Fruit fly (Drosophila melanogaster) whole organism, embryonic: ENCODE measurements around the gene CG43998.
A peak's percentile ranks its signal among the peaks of the same experiment; 100 is the strongest.

ENCODE experiments used
- Abd-B ChIP-seq: fragments of 200-800 bp; sonication (Bioruptor generic); optimal IDR thresholded peaks from 2 replicates; lab custom pipeline; 2018; ENCODE audit warnings: missing biosample characterization, mild to moderate bottlenecking, missing genetic modification characterization, moderate library complexity
- Ada2b ChIP-seq: fragments of 200-800 bp; sonication (Bioruptor generic); IDR thresholded peaks from 2 replicates; pipeline ENCODE4 v1.3.6; 2022; ENCODE audit warnings: missing biosample characterization, missing genetic modification characterization
- Antp ChIP-seq: fragments of 200-800 bp; sonication (Bioruptor generic); optimal IDR thresholded peaks from 3 replicates; lab custom pipeline; 2016; ENCODE audit warnings: missing biosample characterization, missing genetic modification characterization
- C15 ChIP-seq: fragments of 200-800 bp; sonication (Bioruptor generic); IDR thresholded peaks from 3 replicates; pipeline ENCODE4 v1.3.6; 2022; ENCODE audit warnings: missing biosample characterization, missing genetic modification characterization
- CG10274 ChIP-seq: fragments of 200-800 bp; sonication (Bioruptor generic); optimal IDR thresholded peaks from 3 replicates; lab custom pipeline; 2017; ENCODE audit warnings: missing biosample characterization, mild to moderate bottlenecking, missing genetic modification characterization
- CG11093 ChIP-seq: fragments of 200-800 bp; sonication (Bioruptor generic); IDR thresholded peaks from 3 replicates; pipeline ENCODE4 v1.3.6; 2022; ENCODE audit warnings: missing biosample characterization, missing genetic modification characterization
- CG11504 ChIP-seq: fragments of 200-800 bp; sonication (Bioruptor generic); optimal IDR thresholded peaks from 3 replicates; lab custom pipeline; 2019; ENCODE audit warnings: missing biosample characterization, mild to moderate bottlenecking, missing genetic modification characterization, moderate library complexity
- CG11723 ChIP-seq: fragments of 200-800 bp; sonication (Bioruptor generic); optimal IDR thresholded peaks from 2 replicates; lab custom pipeline; 2017; ENCODE audit warnings: missing biosample characterization, mild to moderate bottlenecking, missing genetic modification characterization
- CG12942 ChIP-seq: fragments of 200-800 bp; sonication (Bioruptor generic); optimal IDR thresholded peaks from 3 replicates; lab custom pipeline; 2016; ENCODE audit warnings: missing biosample characterization, missing genetic modification characterization
- CG13624 ChIP-seq: fragments of 200-800 bp; sonication (Bioruptor generic); optimal IDR thresholded peaks from 2 replicates; lab custom pipeline; 2016; ENCODE audit warnings: missing biosample characterization, missing genetic modification characterization
- CG13775 ChIP-seq: fragments of 200-800 bp; sonication (Bioruptor generic); optimal IDR thresholded peaks from 3 replicates; lab custom pipeline; 2017; ENCODE audit warnings: missing biosample characterization, mild to moderate bottlenecking, missing genetic modification characterization
- CG16815 ChIP-seq: fragments of 200-800 bp; sonication (Bioruptor generic); optimal IDR thresholded peaks from 3 replicates; lab custom pipeline; 2017; ENCODE audit warnings: missing biosample characterization, mild to moderate bottlenecking, missing genetic modification characterization
- CG16863 ChIP-seq: fragments of 200-800 bp; sonication (Bioruptor generic); optimal IDR thresholded peaks from 3 replicates; lab custom pipeline; 2016; ENCODE audit warnings: missing biosample characterization, missing genetic modification characterization
- CG17612 ChIP-seq: fragments of 200-800 bp; sonication (Bioruptor generic); IDR thresholded peaks from 2 replicates; pipeline ENCODE4 v1.3.6; 2022; ENCODE audit warnings: missing biosample characterization, missing genetic modification characterization
- CG34422 ChIP-seq: fragments of 200-800 bp; sonication (Bioruptor generic); IDR thresholded peaks from 3 replicates; pipeline ENCODE4 v1.3.6; 2022; ENCODE audit warnings: missing biosample characterization, missing genetic modification characterization
- CG3726 ChIP-seq: fragments of 200-800 bp; sonication (Bioruptor generic); IDR thresholded peaks from 3 replicates; pipeline ENCODE4, ENCODE4 v1.3.6; 2022; ENCODE audit warnings: missing biosample characterization, missing genetic modification characterization
- CG3995 ChIP-seq: fragments of 200-800 bp; sonication (Bioruptor generic); optimal IDR thresholded peaks from 3 replicates; lab custom pipeline; 2016; ENCODE audit warnings: missing biosample characterization, missing genetic modification characterization
- CG42726 ChIP-seq: fragments of 200-800 bp; sonication (Bioruptor generic); IDR thresholded peaks from 2 replicates; pipeline ENCODE4 v1.3.6; 2022; ENCODE audit warnings: missing biosample characterization, missing genetic modification characterization; ENCODE audit not compliant: partially characterized antibody
- CG4328 ChIP-seq: fragments of 200-800 bp; sonication (Bioruptor generic); optimal IDR thresholded peaks from 3 replicates; lab custom pipeline; 2017; ENCODE audit warnings: missing biosample characterization, missing genetic modification reagents, missing genetic modification characterization
- CG43689 ChIP-seq: fragments of 200-800 bp; sonication (Bioruptor generic); IDR thresholded peaks from 2 replicates; pipeline ENCODE4 v1.3.6; 2022; ENCODE audit warnings: missing biosample characterization, missing genetic modification characterization
- CG4424 ChIP-seq: fragments of 200-800 bp; sonication (Bioruptor generic); optimal IDR thresholded peaks from 3 replicates; lab custom pipeline; 2016; ENCODE audit warnings: missing biosample characterization, missing genetic modification characterization
- CG6689 ChIP-seq: fragments of 200-800 bp; sonication (Bioruptor generic); IDR thresholded peaks from 2 replicates; pipeline ENCODE4 v1.3.6; 2022; ENCODE audit warnings: missing biosample characterization, missing genetic modification characterization
- CG6813 ChIP-seq: fragments of 200-800 bp; sonication (Bioruptor generic); optimal IDR thresholded peaks from 2 replicates; lab custom pipeline; 2017; ENCODE audit warnings: missing biosample characterization, missing genetic modification characterization, mild to moderate bottlenecking, moderate library complexity, missing genetic modification reagents
- CG8359 ChIP-seq: fragments of 200-800 bp; sonication (Bioruptor generic); optimal IDR thresholded peaks from 2 replicates; lab custom pipeline; 2017; ENCODE audit warnings: missing biosample characterization, mild to moderate bottlenecking, missing genetic modification characterization, borderline replicate concordance
- Doc2 ChIP-seq: fragments of 200-800 bp; sonication (Bioruptor generic); IDR thresholded peaks from 2 replicates; pipeline ENCODE4 v1.3.6; 2022; ENCODE audit warnings: missing biosample characterization, missing genetic modification characterization
- Doc3 ChIP-seq: fragments of 200-800 bp; sonication (Bioruptor generic); IDR thresholded peaks from 3 replicates; pipeline ENCODE4 v1.3.6; 2022; ENCODE audit warnings: missing biosample characterization, missing genetic modification characterization; ENCODE audit not compliant: partially characterized antibody
- Fer1 ChIP-seq: fragments of 200-800 bp; sonication (Bioruptor generic); optimal IDR thresholded peaks from 2 replicates; lab custom pipeline; 2017; ENCODE audit warnings: missing biosample characterization, mild to moderate bottlenecking, missing genetic modification characterization
- HLHmδ ChIP-seq: fragments of 200-800 bp; sonication (Bioruptor generic); optimal IDR thresholded peaks from 2 replicates; lab custom pipeline; 2018; ENCODE audit warnings: missing biosample characterization, mild to moderate bottlenecking, missing genetic modification characterization, moderate library complexity
- Max ChIP-seq: fragments of 200-800 bp; sonication (Bioruptor generic); optimal IDR thresholded peaks from 2 replicates; lab custom pipeline; 2016; ENCODE audit warnings: missing biosample characterization, mild to moderate bottlenecking, missing genetic modification characterization
- Med ChIP-seq: fragments of 200-800 bp; sonication (Bioruptor generic); peaks from one replicate; lab custom pipeline; 2016; ENCODE audit warnings: missing biosample characterization, missing genetic modification characterization, mild to moderate bottlenecking, inconsistent platforms, moderate library complexity
- Mrtf ChIP-seq: fragments of 200-800 bp; sonication (Bioruptor generic); IDR thresholded peaks from 3 replicates; pipeline ENCODE4 v1.3.6; 2022; ENCODE audit warnings: missing biosample characterization, missing genetic modification characterization
- NC2β ChIP-seq: fragments of 200-800 bp; sonication (Bioruptor generic); optimal IDR thresholded peaks from 2 replicates; lab custom pipeline; 2016; ENCODE audit warnings: missing biosample characterization, missing genetic modification characterization
- NFAT ChIP-seq: fragments of 200-800 bp; sonication (Bioruptor generic); IDR thresholded peaks from 2 replicates; pipeline ENCODE4 v1.3.6; 2022; ENCODE audit warnings: missing biosample characterization, missing genetic modification characterization
- Oli ChIP-seq: fragments of 200-800 bp; sonication (Bioruptor generic); optimal IDR thresholded peaks from 2 replicates; lab custom pipeline; 2018; ENCODE audit warnings: missing biosample characterization, mild to moderate bottlenecking, missing genetic modification characterization, moderate library complexity
- Pdp1 ChIP-seq, 2 experiments: fragments of 200-800 bp; sonication (Bioruptor generic); optimal IDR thresholded peaks; 3 replicates each; lab custom pipeline; 2016; ENCODE audit warnings: missing biosample characterization in 2 of 2, missing genetic modification characterization in 2 of 2, mild to moderate bottlenecking in 1 of 2, moderate library complexity in 1 of 2
- Ravus ChIP-seq: fragments of 200-800 bp; sonication (Bioruptor generic); IDR thresholded peaks from 2 replicates; pipeline ENCODE4 v1.3.6; 2022; ENCODE audit warnings: missing biosample characterization, missing genetic modification characterization
- Ssrp ChIP-seq: fragments of 200-800 bp; sonication (Bioruptor generic); optimal IDR thresholded peaks from 2 replicates; lab custom pipeline; 2018; ENCODE audit warnings: missing biosample characterization, mild to moderate bottlenecking, missing genetic modification characterization, moderate library complexity
- Taf1 ChIP-seq: fragments of 200-800 bp; sonication (Bioruptor generic); IDR thresholded peaks from 2 replicates; pipeline ENCODE4 v1.3.6; 2022; ENCODE audit warnings: missing biosample characterization, missing genetic modification characterization
- bab2 ChIP-seq: fragments of 200-800 bp; sonication (Bioruptor generic); optimal IDR thresholded peaks from 2 replicates; lab custom pipeline; 2016; ENCODE audit warnings: missing biosample characterization, missing genetic modification characterization
- bigmax ChIP-seq: fragments of 200-800 bp; sonication (Bioruptor generic); optimal IDR thresholded peaks from 2 replicates; lab custom pipeline; 2018; ENCODE audit warnings: missing biosample characterization, mild to moderate bottlenecking, missing genetic modification characterization
- caup ChIP-seq: fragments of 200-800 bp; sonication (Bioruptor generic); optimal IDR thresholded peaks from 3 replicates; lab custom pipeline; 2017; ENCODE audit warnings: missing biosample characterization, mild to moderate bottlenecking, missing genetic modification characterization, moderate library complexity; ENCODE audit not compliant: severe bottlenecking
- chn ChIP-seq: fragments of 200-800 bp; sonication (Bioruptor generic); optimal IDR thresholded peaks from 2 replicates; lab custom pipeline; 2016; ENCODE audit warnings: missing biosample characterization, missing genetic modification characterization
- ci ChIP-seq: fragments of 200-800 bp; sonication (Bioruptor generic); IDR thresholded peaks from 3 replicates; pipeline ENCODE4 v1.3.6; 2022; ENCODE audit warnings: missing biosample characterization, missing genetic modification characterization
- cwo ChIP-seq: fragments of 200-800 bp; sonication (Bioruptor generic); optimal IDR thresholded peaks from 3 replicates; lab custom pipeline; 2017; ENCODE audit warnings: missing biosample characterization, missing genetic modification characterization, mild to moderate bottlenecking, moderate library complexity, missing genetic modification reagents
- grau ChIP-seq: fragments of 200-800 bp; optimal IDR thresholded peaks from 3 replicates; lab custom pipeline; 2019; ENCODE audit warnings: missing biosample characterization, mild to moderate bottlenecking, missing genetic modification characterization, moderate library complexity
- ham ChIP-seq: fragments of 200-800 bp; sonication (Bioruptor generic); IDR thresholded peaks from 2 replicates; pipeline ENCODE4 v1.3.6; 2022; ENCODE audit warnings: missing biosample characterization, missing genetic modification characterization
- jing ChIP-seq: fragments of 200-800 bp; sonication (Bioruptor generic); optimal IDR thresholded peaks from 2 replicates; lab custom pipeline; 2018; ENCODE audit warnings: missing biosample characterization, mild to moderate bottlenecking, missing genetic modification characterization
- kay ChIP-seq: fragments of 200-800 bp; sonication (Bioruptor generic); optimal IDR thresholded peaks from 2 replicates; lab custom pipeline; 2016; ENCODE audit warnings: missing biosample characterization, missing genetic modification characterization
- pnt ChIP-seq: fragments of 200-800 bp; sonication (Bioruptor generic); optimal IDR thresholded peaks from 3 replicates; lab custom pipeline; 2016; ENCODE audit warnings: missing biosample characterization, missing genetic modification characterization
- tup ChIP-seq: fragments of 200-800 bp; sonication (Bioruptor generic); optimal IDR thresholded peaks from 2 replicates; lab custom pipeline; 2016; ENCODE audit warnings: missing biosample characterization, mild to moderate bottlenecking, missing genetic modification characterization, moderate library complexity
- zfh1 ChIP-seq: fragments of 200-800 bp; sonication (Bioruptor generic); IDR thresholded peaks from 3 replicates; pipeline ENCODE4 v1.3.6; 2022; ENCODE audit warnings: missing biosample characterization, missing genetic modification characterization

The CG43998 gene

DNA sequence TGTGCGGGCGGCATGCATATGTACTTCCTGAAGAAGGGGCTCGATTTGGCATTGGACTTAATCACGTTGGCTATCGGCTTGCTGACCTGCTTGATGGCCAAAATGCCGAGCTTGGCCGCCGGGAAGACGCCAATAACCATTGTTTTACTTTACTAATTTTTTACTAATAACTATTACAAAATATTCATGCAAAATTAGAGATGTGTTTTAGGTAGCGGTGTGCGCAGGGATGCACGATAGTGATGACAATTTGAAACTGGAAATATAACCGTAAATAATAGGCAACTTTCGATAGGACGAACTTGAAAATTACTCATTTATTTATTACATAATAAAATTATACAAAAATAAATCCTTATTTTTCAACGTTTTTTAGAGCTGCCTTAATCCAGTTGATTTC, 1.4 kb downstream of the CG43998 start, which contains the start of gene CG13601 (continued):
- TF ChIP-seq Mrtf: no peak
- no peak for TF ChIP-seq CG10274 (GFP tag; lab: Kevin White, UChicago)
- TF ChIP-seq CG42726: peak; percentile 46; the same call in 1 of the 2 replicates
- TF ChIP-seq CG11504 (tag; lab: Kevin White, UChicago): no peak
- no peak for TF ChIP-seq Fer1 (GFP tag; lab: Kevin White, UChicago)
- TF ChIP-seq C15 (GFP tag; lab: Robert Waterston, UW): no peak
- TF ChIP-seq CG13775: peak; percentile 15
- no peak for TF ChIP-seq bab2
- no peak for TF ChIP-seq CG43689 (GFP tag; lab: Robert Waterston, UW)
- TF ChIP-seq HLHmδ (GFP tag; lab: Kevin White, UChicago): no peak
- TF ChIP-seq Doc2 (GFP tag; lab: Robert Waterston, UW): no peak
- peak; percentile 31 for TF ChIP-seq Max (GFP tag; lab: Kevin White, UChicago)
- no peak for TF ChIP-seq Antp
- no peak for TF ChIP-seq Ravus
- TF ChIP-seq Ssrp (tag; lab: Kevin White, UChicago): no peak
- TF ChIP-seq ham: no peak
- no peak for TF ChIP-seq jing (GFP tag; lab: Kevin White, UChicago)
- TF ChIP-seq kay: no peak
- TF ChIP-seq CG12942 (GFP tag; lab: Kevin White, UChicago): no peak
- no peak for TF ChIP-seq Ada2b
- peak in 1 of 2 experiments; percentile 82 for TF ChIP-seq Pdp1 (GFP tag; optimal IDR thresholded peaks at IDR 0.05; lab: Kevin White, UChicago)
- no peak for TF ChIP-seq Oli (tag; lab: Kevin White, UChicago)
- TF ChIP-seq CG8359 (GFP tag; lab: Kevin White, UChicago): no peak
- TF ChIP-seq CG16863 (GFP tag; lab: Kevin White, UChicago): no peak
- no peak for TF ChIP-seq CG11723 (GFP tag; lab: Kevin White, UChicago)
- TF ChIP-seq CG3726: no peak
- peak; percentile 24 for TF ChIP-seq CG3995
- peak; percentile 49; the same call in 1 of the 3 replicates for TF ChIP-seq CG34422 (GFP tag; lab: Robert Waterston, UW)
- peak; percentile 36 for TF ChIP-seq CG4328 (GFP tag; lab: Kevin White, UChicago)
- TF ChIP-seq Med (GFP tag; lab: Kevin White, UChicago): peak; percentile 77
- peak; percentile 63; the same call in 2 of the 3 replicates for TF ChIP-seq ci
- peak; percentile 56; the same call in 1 of the 2 replicates for TF ChIP-seq NFAT (GFP tag; lab: Robert Waterston, UW)
- TF ChIP-seq CG6813 (GFP tag; lab: Kevin White, UChicago): no peak
- TF ChIP-seq CG17612 (GFP tag; lab: Robert Waterston, UW): no peak
- TF ChIP-seq CG6689 (GFP tag; lab: Robert Waterston, UW): no peak
- peak; percentile 22 for TF ChIP-seq bigmax (GFP tag; lab: Kevin White, UChicago)
- TF ChIP-seq Doc3 (GFP tag; lab: Robert Waterston, UW): peak; percentile 87
- peak; percentile 71 for TF ChIP-seq grau (tag; lab: Kevin White, UChicago)
- no peak for TF ChIP-seq zfh1 (GFP tag; lab: Robert Waterston, UW)
- TF ChIP-seq tup: no peak
- TF ChIP-seq NC2β: no peak
- no peak for TF ChIP-seq cwo (GFP tag; lab: Kevin White, UChicago)
- no peak for TF ChIP-seq CG4424
- TF ChIP-seq Abd-B (GFP tag; lab: Kevin White, UChicago): no peak
- TF ChIP-seq chn: no peak
- no peak for TF ChIP-seq CG16815 (GFP tag; lab: Kevin White, UChicago)
- TF ChIP-seq caup (GFP tag; lab: Kevin White, UChicago): no peak
- TF ChIP-seq Taf1 (GFP tag; lab: Robert Waterston, UW): 0 out of 2 replicates have a peak, but pooled peaks have one; percentile 19
- no peak for TF ChIP-seq CG13624 (GFP tag; lab: Kevin White, UChicago)
- no peak for TF ChIP-seq pnt
- TF ChIP-seq CG11093 (GFP tag; lab: Robert Waterston, UW): no peak
